Worm (Caenorhabditis elegans) whole organism, L2 larva: ENCODE results near the gene C28C12.1.
A peak's percentile ranks its signal among the peaks of the same experiment; 100 is the strongest.

Source experiments
- C34F6.9 ChIP-seq: fragments of 150-350 bp; optimal IDR thresholded peaks from 2 replicates; lab custom pipeline; 2014; ENCODE audit warnings: missing biosample characterization, missing genetic modification characterization
- F13H6.1 ChIP-seq: sonication (generic microtip); optimal IDR thresholded peaks from 2 replicates; lab custom pipeline; 2016; ENCODE audit warnings: missing genetic modification characterization, missing compliant biosample characterization
- R02D3.7 ChIP-seq: fragments of 150-350 bp; optimal IDR thresholded peaks from 2 replicates; lab custom pipeline; 2014; ENCODE audit warnings: missing biosample characterization, missing genetic modification characterization
- Y55F3AM.14 ChIP-seq: fragments of 200-800 bp; sonication (Bioruptor generic); optimal IDR thresholded peaks from 2 replicates; lab custom pipeline; 2018; ENCODE audit warnings: mild to moderate bottlenecking, missing genetic modification characterization, missing compliant biosample characterization
- ZK546.5 ChIP-seq: sonication (generic microtip); optimal IDR thresholded peaks from 2 replicates; lab custom pipeline; 2017; ENCODE audit warnings: missing biosample characterization, missing genetic modification characterization
- alr-1 ChIP-seq: fragments of 150-350 bp; optimal IDR thresholded peaks from 2 replicates; lab custom pipeline; 2014; ENCODE audit warnings: missing biosample characterization, missing genetic modification characterization
- ama-1 ChIP-seq: fragments of 150-350 bp; optimal IDR thresholded peaks from 2 replicates; lab custom pipeline; 2018; ENCODE audit warnings: inconsistent platforms
- blmp-1 ChIP-seq: sonication (generic microtip); optimal IDR thresholded peaks from 2 replicates; lab custom pipeline; 2017; ENCODE audit warnings: missing genetic modification characterization, mild to moderate bottlenecking, missing compliant biosample characterization, antibody characterized with exemption, moderate library complexity; ENCODE audit not compliant: insufficient read depth
- ceh-16 ChIP-seq: fragments of 150-350 bp; optimal IDR thresholded peaks from 2 replicates; lab custom pipeline; 2014; ENCODE audit warnings: missing biosample characterization, missing genetic modification characterization
- crh-2 ChIP-seq: sonication (generic microtip); optimal IDR thresholded peaks from 2 replicates; lab custom pipeline; 2017; ENCODE audit warnings: missing biosample characterization, missing genetic modification characterization
- dmd-4 ChIP-seq: sonication (generic microtip); optimal IDR thresholded peaks from 2 replicates; lab custom pipeline; 2017; ENCODE audit warnings: missing biosample characterization, missing genetic modification characterization
- egl-27 ChIP-seq: sonication (generic microtip); optimal IDR thresholded peaks from 3 replicates; lab custom pipeline; 2017; ENCODE audit warnings: missing biosample characterization, missing genetic modification reagents, missing genetic modification characterization
- elt-1 ChIP-seq: fragments of 150-350 bp; optimal IDR thresholded peaks from 2 replicates; lab custom pipeline; 2014; ENCODE audit warnings: missing biosample characterization, missing genetic modification characterization
- elt-3 ChIP-seq: sonication (generic microtip); optimal IDR thresholded peaks from 2 replicates; lab custom pipeline; 2017; ENCODE audit warnings: missing biosample characterization, missing genetic modification characterization
- fos-1 ChIP-seq: fragments of 150-350 bp; optimal IDR thresholded peaks from 2 replicates; lab custom pipeline; 2014; ENCODE audit warnings: missing biosample characterization, missing genetic modification characterization
- gmeb-1 ChIP-seq: fragments of 150-350 bp; optimal IDR thresholded peaks from 2 replicates; lab custom pipeline; 2014; ENCODE audit warnings: missing biosample characterization, missing genetic modification characterization
- lin-11 ChIP-seq: fragments of 150-350 bp; sonication (generic microtip); optimal IDR thresholded peaks from 2 replicates; lab custom pipeline; 2014; ENCODE audit warnings: missing biosample characterization, missing genetic modification characterization, inconsistent platforms, mixed read lengths
- lin-39 ChIP-seq: fragments of 150-350 bp; optimal IDR thresholded peaks from 2 replicates; lab custom pipeline; 2014; ENCODE audit warnings: missing biosample characterization, missing genetic modification reagents, missing genetic modification characterization
- mab-5 ChIP-seq: fragments of 150-350 bp; optimal IDR thresholded peaks from 2 replicates; lab custom pipeline; 2014; ENCODE audit warnings: missing biosample characterization, missing genetic modification characterization
- mdl-1 ChIP-seq, 2 experiments: fragments of 150-350 bp in 1 of 2; sonication (generic microtip) in 1 of 2; optimal IDR thresholded peaks; 2 replicates each; lab custom pipeline; 2017; ENCODE audit warnings: missing biosample characterization in 2 of 2, missing genetic modification characterization in 2 of 2
- nhr-10 ChIP-seq: sonication (generic microtip); optimal IDR thresholded peaks from 2 replicates; lab custom pipeline; 2017; ENCODE audit warnings: missing biosample characterization, missing genetic modification characterization
- nhr-11 ChIP-seq: fragments of 150-350 bp; optimal IDR thresholded peaks from 2 replicates; lab custom pipeline; 2014; ENCODE audit warnings: missing biosample characterization, missing genetic modification characterization
- nhr-12 ChIP-seq: fragments of 150-350 bp; optimal IDR thresholded peaks from 2 replicates; lab custom pipeline; 2014; ENCODE audit warnings: missing biosample characterization, missing genetic modification characterization
- nhr-129 ChIP-seq: fragments of 150-350 bp; optimal IDR thresholded peaks from 2 replicates; lab custom pipeline; 2014; ENCODE audit warnings: missing biosample characterization, missing genetic modification characterization
- nhr-21 ChIP-seq: fragments of 150-350 bp; optimal IDR thresholded peaks from 2 replicates; lab custom pipeline; 2014; ENCODE audit warnings: missing biosample characterization, missing genetic modification characterization
- nhr-23 ChIP-seq: fragments of 150-350 bp; optimal IDR thresholded peaks from 2 replicates; lab custom pipeline; 2014; ENCODE audit warnings: missing biosample characterization, missing genetic modification reagents, missing genetic modification characterization
- nhr-6 ChIP-seq: fragments of 150-350 bp; optimal IDR thresholded peaks from 2 replicates; lab custom pipeline; 2014; ENCODE audit warnings: missing biosample characterization, missing genetic modification characterization
- nhr-77 ChIP-seq: fragments of 150-350 bp; optimal IDR thresholded peaks from 2 replicates; lab custom pipeline; 2014; ENCODE audit warnings: missing biosample characterization, missing genetic modification characterization
- sem-4 ChIP-seq: fragments of 150-350 bp; optimal IDR thresholded peaks from 2 replicates; lab custom pipeline; 2014; ENCODE audit warnings: missing biosample characterization, missing genetic modification reagents, missing genetic modification characterization
- skn-1 ChIP-seq: sonication (generic microtip); optimal IDR thresholded peaks from 2 replicates; lab custom pipeline; 2017; ENCODE audit warnings: missing biosample characterization, missing genetic modification characterization
- sma-9 ChIP-seq, 2 experiments: fragments of 150-350 bp in 1 of 2; sonication (generic microtip) in 1 of 2; optimal IDR thresholded peaks; 2 replicates each; lab custom pipeline; 2014 to 2016; ENCODE audit warnings: missing genetic modification characterization in 2 of 2, mild to moderate bottlenecking in 1 of 2, missing biosample characterization in 1 of 2, missing compliant biosample characterization in 1 of 2, missing genetic modification reagents in 1 of 2, moderate library complexity in 1 of 2
- snpc-4 ChIP-seq: fragments of 150-350 bp; optimal IDR thresholded peaks from 2 replicates; lab custom pipeline; 2014; ENCODE audit warnings: missing biosample characterization, missing genetic modification characterization
- unc-55 ChIP-seq: fragments of 150-350 bp; sonication (generic microtip); optimal IDR thresholded peaks from 3 replicates; lab custom pipeline; 2014; ENCODE audit warnings: missing biosample characterization, missing genetic modification reagents, missing genetic modification characterization
- ztf-1 ChIP-seq: fragments of 200-800 bp; sonication (Bioruptor generic); conservative IDR thresholded peaks from 2 replicates; pipeline ENCODE4 v1.3.6; 2022; ENCODE audit warnings: missing genetic modification characterization, missing compliant biosample characterization
- ztf-11 ChIP-seq: sonication (generic microtip); optimal IDR thresholded peaks from 2 replicates; lab custom pipeline; 2017; ENCODE audit warnings: missing biosample characterization, missing genetic modification characterization

Gene C28C12.1

DNA sequence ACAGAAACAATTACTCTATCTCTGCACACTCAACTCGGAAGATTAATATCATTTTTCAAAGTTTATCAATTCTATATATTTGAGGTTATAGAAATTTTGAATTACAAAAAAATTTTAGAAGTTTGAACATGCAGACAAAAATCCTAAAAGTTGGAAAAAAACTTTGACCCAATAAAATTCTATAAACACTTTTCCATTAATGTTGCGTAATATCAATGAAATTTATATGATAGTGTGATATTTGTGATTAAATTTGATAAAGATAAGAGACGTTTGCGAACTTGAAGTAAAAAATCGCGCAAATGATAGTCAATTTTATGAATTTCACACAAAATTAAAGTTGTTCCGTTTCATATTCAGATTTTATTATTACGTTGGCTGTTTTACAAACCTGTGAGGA is 47.4 kb upstream of the C28C12.1 start:
- no peak for TF ChIP-seq R02D3.7 (tag; lab: Kevin White, UChicago)
- no peak for TF ChIP-seq unc-55 (GFP tag; lab: Kevin White, UChicago)
- no peak for TF ChIP-seq Y55F3AM.14 (GFP tag; lab: Kevin White, UChicago)
- no peak for TF ChIP-seq lin-39
- peak; percentile 44 for TF ChIP-seq fos-1 (tag; lab: Kevin White, UChicago)
- TF ChIP-seq ztf-11 (tag; lab: Kevin White, UChicago) = no peak
- TF ChIP-seq mab-5 = no peak

DNA sequence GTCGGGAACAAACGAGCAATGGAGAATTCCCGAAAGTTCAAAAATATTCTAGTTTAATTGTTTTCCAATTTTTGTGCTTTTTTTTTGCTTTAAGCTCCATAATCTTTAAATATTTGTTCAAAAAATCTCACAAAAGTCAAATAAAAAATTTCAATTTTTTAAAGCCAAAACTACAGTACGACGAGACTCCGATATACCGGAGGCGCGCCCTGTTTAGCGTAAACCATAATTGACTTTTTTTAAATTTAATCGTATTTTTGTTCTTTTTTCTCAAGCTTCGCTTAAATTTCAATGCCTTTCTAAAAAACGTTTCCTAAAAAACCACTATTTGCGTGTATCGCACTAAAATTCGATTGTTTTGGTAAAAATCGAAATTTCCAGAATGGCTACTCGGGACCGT is 44.6 kb upstream of the C28C12.1 start, which contains the start of gene syx-4:
TSS of gene syx-4 (plus strand) at position 382 of the 400 bp plus-strand sequence.
- TF ChIP-seq fos-1 (tag; lab: Kevin White, UChicago) (no peak), ZK546.5 (tag; lab: Kevin White, UChicago) (no peak), elt-3 (tag; lab: Kevin White, UChicago) (no peak), elt-1 (tag; lab: Kevin White, UChicago) (no peak), ztf-1 (GFP tag; lab: Robert Waterston, UW) (no peak), F13H6.1 (tag; lab: Kevin White, UChicago) (no peak)

DNA sequence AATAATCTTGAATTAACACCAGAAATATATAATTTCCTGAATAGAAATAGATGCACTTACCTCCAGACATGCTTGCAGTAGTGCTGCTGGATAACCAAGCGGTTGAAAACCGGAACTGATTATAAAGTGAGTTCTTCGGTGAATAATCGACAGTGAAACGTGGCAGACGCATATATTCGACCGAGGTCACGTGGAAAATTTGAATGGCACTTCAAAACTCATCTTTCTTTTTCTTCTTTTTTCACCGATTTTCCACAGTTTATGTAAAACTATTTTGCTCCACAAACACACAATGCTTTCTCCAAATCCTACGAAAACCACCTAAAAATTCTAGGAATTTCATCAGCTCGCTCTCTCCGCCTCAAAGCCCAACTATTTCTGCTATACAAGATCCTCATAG is 41.3 kb upstream of the C28C12.1 start, which contains the start of gene ant-1.4:
TSS of gene ant-1.4 (minus strand) at position 101 of the 400 bp plus-strand sequence.
- no peak for TF ChIP-seq lin-39
- TF ChIP-seq lin-11 (tag; lab: Kevin White, UChicago) = no peak
- no peak for TF ChIP-seq elt-3 (tag; lab: Kevin White, UChicago)
- no peak for TF ChIP-seq dmd-4 (tag; lab: Kevin White, UChicago)
- TF ChIP-seq nhr-10 (tag; lab: Kevin White, UChicago) = no peak
- TF ChIP-seq F13H6.1 (tag; lab: Kevin White, UChicago) = no peak
- TF ChIP-seq mdl-1 (tag; optimal IDR thresholded peaks at IDR 0.05; lab: Kevin White, UChicago) = no peak
- TF ChIP-seq nhr-77 (tag; lab: Kevin White, UChicago) = no peak
- TF ChIP-seq R02D3.7 (tag; lab: Kevin White, UChicago) = no peak
- no peak for TF ChIP-seq snpc-4 (tag; lab: Kevin White, UChicago)
- no peak for TF ChIP-seq gmeb-1 (tag; lab: Kevin White, UChicago)
- no peak for TF ChIP-seq ama-1 (lab: Kevin White, UChicago)

DNA sequence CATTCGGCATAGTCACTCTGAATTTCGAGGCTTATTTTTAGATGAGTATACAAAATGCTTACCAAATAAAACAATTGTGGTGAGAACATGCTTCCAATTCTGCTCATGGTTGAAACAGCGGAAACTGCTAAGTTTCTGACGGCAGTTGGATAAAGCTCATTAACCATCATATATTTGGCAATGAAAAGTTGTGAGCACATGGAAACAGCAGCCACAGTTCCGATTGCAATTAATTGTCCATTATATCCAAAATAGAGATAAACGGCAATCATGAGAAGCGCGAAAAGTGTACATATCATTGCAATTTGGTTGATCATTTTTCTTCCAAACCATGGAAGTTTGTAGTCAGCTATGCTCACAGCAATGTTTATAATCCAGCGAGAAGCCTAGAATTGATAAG is 40.3 kb upstream of the C28C12.1 start:
- TF ChIP-seq egl-27 (tag; lab: Kevin White, UChicago) (no peak), elt-1 (tag; lab: Kevin White, UChicago) (no peak), nhr-6 (tag; lab: Kevin White, UChicago) (no peak), unc-55 (GFP tag; lab: Kevin White, UChicago) (no peak), sma-9 (GFP tag; optimal IDR thresholded peaks at IDR 0.05; lab: Kevin White, UChicago) (no peak), sma-9 (tag; optimal IDR thresholded peaks at IDR 0.05; lab: Kevin White, UChicago) (no peak), nhr-11 (tag; lab: Kevin White, UChicago) (no peak), nhr-10 (tag; lab: Kevin White, UChicago) (no peak), ceh-16 (tag; lab: Kevin White, UChicago) (no peak)

DNA sequence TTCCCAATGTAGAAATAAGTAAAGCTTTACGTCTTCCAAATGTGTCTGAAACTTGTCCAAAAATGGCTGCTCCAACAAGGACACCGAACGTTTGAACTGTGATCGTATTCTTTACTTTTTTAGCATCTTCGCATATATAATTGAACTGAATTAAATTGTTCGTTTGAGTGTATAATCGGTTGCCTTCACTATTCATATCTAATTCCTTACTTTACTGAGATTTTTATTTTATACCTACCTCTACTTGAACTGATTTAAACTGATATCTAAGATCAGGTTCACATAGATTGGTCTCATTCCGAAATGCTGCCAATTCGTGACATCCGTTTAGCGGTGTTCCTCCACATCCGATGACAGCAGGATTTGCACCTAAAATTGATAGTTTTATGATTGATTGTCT is 39.1 kb upstream of the C28C12.1 start:
- TF ChIP-seq dmd-4 (tag; lab: Kevin White, UChicago) (no peak), nhr-12 (tag; lab: Kevin White, UChicago) (no peak), nhr-21 (tag; lab: Kevin White, UChicago) (no peak), R02D3.7 (tag; lab: Kevin White, UChicago) (no peak), nhr-11 (tag; lab: Kevin White, UChicago) (no peak), unc-55 (GFP tag; lab: Kevin White, UChicago) (no peak), nhr-10 (tag; lab: Kevin White, UChicago) (no peak), skn-1 (tag; lab: Kevin White, UChicago) (no peak), C34F6.9 (tag; lab: Kevin White, UChicago) (no peak), alr-1 (tag; lab: Kevin White, UChicago) (no peak), egl-27 (tag; lab: Kevin White, UChicago) (no peak), lin-39 (no peak), nhr-23 (no peak), sem-4 (tag; lab: Kevin White, UChicago) (no peak), blmp-1 (no peak), nhr-129 (no peak), crh-2 (tag; lab: Kevin White, UChicago) (no peak)
- TF ChIP-seq, all 48 proteins: peak for 0
